Worm (Caenorhabditis elegans): Measurements from ENCODE around the gene F12E12.1.

DNA sequence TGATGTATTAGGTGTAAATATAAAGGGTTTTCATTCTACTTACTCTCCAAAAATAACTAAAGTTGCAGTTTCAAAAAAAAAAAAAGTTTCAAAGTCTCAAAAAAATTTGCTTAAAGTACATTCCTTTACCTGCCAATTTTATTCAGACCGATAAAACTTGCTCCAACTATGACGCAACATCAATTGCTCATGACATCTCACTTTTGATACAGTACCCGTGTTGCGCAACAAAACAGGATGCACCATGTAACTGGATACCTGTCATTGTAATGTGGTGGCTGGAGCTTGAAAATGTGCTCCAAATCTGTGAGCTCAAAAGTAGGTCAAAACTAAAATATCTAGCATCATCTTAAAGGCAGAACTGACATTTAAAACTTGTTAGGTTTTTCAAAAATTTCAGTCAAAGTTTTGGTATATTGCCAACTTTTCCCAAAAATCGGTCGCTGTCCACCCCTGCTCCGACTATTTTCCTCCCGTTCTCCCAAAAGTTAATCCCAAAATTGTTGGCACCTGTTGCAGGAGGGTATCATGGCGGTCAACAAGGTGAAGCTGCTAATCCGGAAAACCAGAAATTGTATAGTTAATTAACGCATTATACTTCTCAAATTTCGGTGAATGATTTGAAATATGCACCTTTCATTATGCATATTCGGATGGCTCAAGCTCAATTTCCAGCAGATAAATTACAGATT, 40.8 kb downstream of the F12E12.1 start, which contains the start of gene T24E12.2:
- TF ChIP-seq B0310.2 (tag; optimal IDR thresholded peaks at IDR 0.05) (no peak), flt-1 (GFP tag; IDR thresholded peaks at IDR 0.05) (no peak)

All from whole organism, early embryonic.